Fruit fly (Drosophila melanogaster): Measurements from ENCODE around the gene ABCB7.
A peak's percentile ranks its signal among the peaks of the same experiment; 100 is the strongest.

Gene ABCB7

DNA sequence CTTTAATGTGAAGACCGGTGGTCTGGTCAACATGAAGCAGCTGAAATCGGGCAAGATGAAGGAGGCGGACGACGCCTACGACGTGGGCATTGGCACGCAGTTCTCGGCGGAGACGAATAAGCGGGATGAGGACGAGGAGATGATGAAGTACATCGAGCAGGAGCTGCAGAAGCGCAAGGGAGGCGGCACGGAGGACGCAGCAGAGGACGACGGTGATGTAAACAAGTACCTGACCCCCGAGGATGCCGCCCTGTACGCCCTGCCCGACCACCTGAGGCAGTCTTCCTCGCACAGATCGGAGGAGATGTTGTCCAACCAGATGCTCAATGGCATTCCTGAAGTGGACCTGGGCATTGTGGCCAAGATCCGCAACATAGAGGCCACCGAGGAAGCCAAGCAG is 47.3 kb downstream of the ABCB7 start:
- no peak for TF ChIP-seq CG13204 (GFP tag; optimal IDR thresholded peaks at IDR 0.05)
- TF ChIP-seq fd96Ca (GFP tag; IDR thresholded peaks at IDR 0.05): no peak
- no peak for TF ChIP-seq D1 (tag; optimal IDR thresholded peaks at IDR 0.05)
- no peak for TF ChIP-seq CG32121 (GFP tag; IDR thresholded peaks at IDR 0.05)
- TF ChIP-seq gl (tag; optimal IDR thresholded peaks at IDR 0.05): no peak

DNA sequence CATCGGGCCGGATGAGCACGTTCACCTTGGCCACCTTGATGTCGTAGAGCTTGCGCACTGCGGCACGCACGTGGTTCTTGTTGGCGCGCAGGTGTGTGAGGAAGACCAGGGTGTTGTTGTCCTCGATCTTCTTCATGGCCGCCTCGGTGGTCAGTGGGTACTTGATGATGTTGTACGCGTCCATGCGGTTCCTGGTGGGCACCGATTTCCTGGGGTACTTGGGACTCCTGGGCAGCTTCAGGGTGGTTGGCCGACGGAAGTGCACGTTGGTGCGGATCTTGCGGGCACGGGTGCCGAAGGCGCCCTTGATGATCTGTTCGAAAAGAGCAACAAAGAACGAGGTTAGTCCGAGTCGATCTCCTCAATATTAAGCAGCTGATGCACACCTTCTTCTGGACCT is 49.2 kb downstream of the ABCB7 start:
- TF ChIP-seq CG17806 (tag; optimal IDR thresholded peaks at IDR 0.05) (no peak), Pif1B (GFP tag; optimal IDR thresholded peaks at IDR 0.05) (no peak), Pif1A (GFP tag; optimal IDR thresholded peaks at IDR 0.05) (no peak)

DNA sequence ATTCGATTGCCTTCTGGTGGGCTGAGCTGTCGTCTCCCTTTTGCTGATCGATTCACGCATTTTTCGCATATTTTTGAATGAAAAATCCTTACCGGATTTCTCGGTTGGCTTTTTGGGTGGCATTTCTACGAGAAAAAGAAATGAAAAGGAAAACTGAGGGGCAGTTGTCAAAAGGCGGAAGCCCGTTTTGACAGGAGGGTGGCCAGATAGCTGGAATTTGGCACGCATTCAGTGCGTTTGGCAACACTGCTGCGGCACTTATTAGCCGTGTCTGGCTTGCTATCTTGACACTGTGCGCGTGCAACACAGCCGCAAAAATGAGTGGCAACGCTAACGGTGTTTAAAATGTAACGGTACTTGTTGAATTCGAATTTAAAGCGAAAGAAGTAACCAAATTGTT is 50.3 kb downstream of the ABCB7 start, which contains the start of gene RpL23A:
Gene RpL23A (minus strand): TSS at position 151 of the 400 bp plus-strand sequence.
- TF ChIP-seq CG9948 (tag; optimal IDR thresholded peaks at IDR 0.05): peak; percentile 40
- peak; percentile 47 for TF ChIP-seq CG17806 (tag; optimal IDR thresholded peaks at IDR 0.05)
- TF ChIP-seq Ets98B (GFP tag; IDR thresholded peaks at IDR 0.05): peak; percentile 74
- no peak for TF ChIP-seq CG8301 (tag; optimal IDR thresholded peaks at IDR 0.05)
- TF ChIP-seq CG4496 (GFP tag; IDR thresholded peaks at IDR 0.05): peak; percentile 92
- no peak for TF ChIP-seq CG10348 (GFP tag; IDR thresholded peaks at IDR 0.05)
- TF ChIP-seq Pif1B (GFP tag; optimal IDR thresholded peaks at IDR 0.05): no peak
- peak; percentile 75 for TF ChIP-seq CG34367 (tag; optimal IDR thresholded peaks at IDR 0.05)
- no peak for TF ChIP-seq EcR (GFP tag; optimal IDR thresholded peaks at IDR 0.05)
- peak; percentile 63 for TF ChIP-seq CG15710 (tag; optimal IDR thresholded peaks at IDR 0.05)
- peak; percentile 92 for TF ChIP-seq Snoo (tag; optimal IDR thresholded peaks at IDR 0.05)
- TF ChIP-seq CG14655 (GFP tag; optimal IDR thresholded peaks at IDR 0.05): no peak
- peak; percentile 40 for TF ChIP-seq CG13204 (GFP tag; optimal IDR thresholded peaks at IDR 0.05)
- peak; percentile 61 for TF ChIP-seq CG8159 (tag; optimal IDR thresholded peaks at IDR 0.05)
- peak; percentile 46; the same call in 1 of the 2 replicates for TF ChIP-seq CG12605 (GFP tag; IDR thresholded peaks at IDR 0.05)
- TF ChIP-seq gl (tag; optimal IDR thresholded peaks at IDR 0.05): peak; percentile 29
- TF ChIP-seq rn (GFP tag; IDR thresholded peaks at IDR 0.05): peak; percentile 81
- no peak for TF ChIP-seq D1 (tag; optimal IDR thresholded peaks at IDR 0.05)
- no peak for TF ChIP-seq Pif1A (GFP tag; optimal IDR thresholded peaks at IDR 0.05)
- peak; percentile 68 for TF ChIP-seq CG32121 (GFP tag; IDR thresholded peaks at IDR 0.05)
- peak; percentile 85 for TF ChIP-seq fd96Ca (GFP tag; IDR thresholded peaks at IDR 0.05)

DNA sequence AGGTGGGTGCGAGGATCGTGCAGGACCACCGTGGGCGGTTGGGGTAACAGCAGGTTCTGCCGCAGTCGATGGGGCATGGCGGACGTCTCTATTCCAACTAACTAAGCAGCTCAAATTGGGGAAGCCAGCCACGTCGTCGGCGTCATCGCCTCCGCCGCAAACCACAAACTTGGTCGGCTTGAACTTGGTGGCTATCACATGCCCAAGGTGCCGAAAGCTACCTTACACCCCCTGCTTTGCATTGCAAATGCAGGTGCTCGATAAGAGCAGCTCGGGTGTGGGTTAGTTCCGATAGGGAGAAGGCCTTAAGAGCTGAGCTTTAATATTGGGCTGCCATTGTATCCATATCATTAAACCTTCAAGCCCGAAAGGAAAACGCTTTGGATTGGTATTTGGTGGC is 51.8 kb downstream of the ABCB7 start, which contains the start of gene RabX5:
Gene RabX5 (minus strand): TSS at position 101 of the 400 bp plus-strand sequence.
- TF ChIP-seq CG15710 (tag; optimal IDR thresholded peaks at IDR 0.05) (no peak), Pif1A (GFP tag; optimal IDR thresholded peaks at IDR 0.05) (no peak), rn (GFP tag; IDR thresholded peaks at IDR 0.05) (no peak), CG17806 (tag; optimal IDR thresholded peaks at IDR 0.05) (no peak)

DNA sequence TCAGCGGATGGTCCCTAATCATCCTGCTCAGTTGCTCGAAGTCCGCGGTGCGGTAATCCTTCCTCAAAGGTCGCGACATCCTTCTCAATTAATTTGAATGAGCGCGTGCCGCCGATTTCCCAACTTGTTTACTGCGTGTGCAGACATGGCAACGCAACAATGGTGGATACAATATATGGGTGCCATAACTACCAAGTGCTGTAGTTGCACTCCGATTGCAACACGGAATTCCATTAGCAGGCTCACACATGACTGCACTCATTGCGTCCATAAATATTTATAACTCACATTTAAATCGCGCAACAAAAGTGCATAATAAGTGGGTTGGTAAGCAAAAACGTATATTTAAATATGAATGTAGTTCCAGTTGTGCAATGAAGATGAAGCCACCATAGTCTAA is 54.4 kb downstream of the ABCB7 start, which contains the start of gene CG13930:
Gene CG13930 (minus strand): TSS at position 101 of the 400 bp plus-strand sequence.
- TF ChIP-seq CG14655 (GFP tag; optimal IDR thresholded peaks at IDR 0.05): no peak
- no peak for TF ChIP-seq CG17806 (tag; optimal IDR thresholded peaks at IDR 0.05)
- no peak for TF ChIP-seq CG9948 (tag; optimal IDR thresholded peaks at IDR 0.05)
- no peak for TF ChIP-seq D1 (tag; optimal IDR thresholded peaks at IDR 0.05)
- no peak for TF ChIP-seq CG8301 (tag; optimal IDR thresholded peaks at IDR 0.05)
- no peak for TF ChIP-seq CG12605 (GFP tag; IDR thresholded peaks at IDR 0.05)
- TF ChIP-seq CG34367 (tag; optimal IDR thresholded peaks at IDR 0.05): no peak
- no peak for TF ChIP-seq Ets98B (GFP tag; IDR thresholded peaks at IDR 0.05)
- TF ChIP-seq Pif1A (GFP tag; optimal IDR thresholded peaks at IDR 0.05): no peak

All from whole organism, pupa.